Fruit fly (Drosophila melanogaster): Measurements from ENCODE around the gene Keap1.

The Keap1 gene

dm6 chr3R:17065018-17065784 lies 14.5 kb downstream of the Keap1 start (continued):
- TF ChIP-seq GATAe (GFP tag; conservative IDR thresholded peaks at IDR 0.05) (peak; percentile 71), hbn (GFP tag; IDR thresholded peaks at IDR 0.05; ENCODE audit: partially characterized antibody) (peak; percentile 26; the same call in 1 of the 2 replicates), CG6175 (GFP tag; IDR thresholded peaks at IDR 0.05) (peak; percentile 86), vnd (GFP tag; IDR thresholded peaks at IDR 0.05; ENCODE audit: partially characterized antibody) (no peak), dm (GFP tag; optimal IDR thresholded peaks at IDR 0.05) (peak; percentile 78), Side (GFP tag; optimal IDR thresholded peaks at IDR 0.05) (peak; percentile 90), Atf6 (GFP tag; IDR thresholded peaks at IDR 0.05) (peak; percentile 87), CG3065 (GFP tag; optimal IDR thresholded peaks at IDR 0.05) (peak; percentile 86), Dip3 (GFP tag; optimal IDR thresholded peaks at IDR 0.05) (peak; percentile 93), tll (GFP tag; optimal IDR thresholded peaks at IDR 0.05) (no peak), eyg (GFP tag; optimal IDR thresholded peaks at IDR 0.05) (peak; percentile 70), unpg (GFP tag; optimal IDR thresholded peaks at IDR 0.05) (peak; percentile 97), Awh (GFP tag; IDR thresholded peaks at IDR 0.05) (peak; percentile 87), CG7786 (GFP tag; optimal IDR thresholded peaks at IDR 0.05) (peak; percentile 92), CG13296 (GFP tag; optimal IDR thresholded peaks at IDR 0.05) (peak; percentile 89), CG17385 (GFP tag; optimal IDR thresholded peaks at IDR 0.05) (peak; percentile 90), CG31441 (GFP tag; IDR thresholded peaks at IDR 0.05) (peak; percentile 95), CG17328 (GFP tag; IDR thresholded peaks at IDR 0.05) (peak; percentile 79), sqz (GFP tag; optimal IDR thresholded peaks at IDR 0.05) (peak; percentile 93), ewg (GFP tag; optimal IDR thresholded peaks at IDR 0.05) (peak; percentile 85), Dek (tag; optimal IDR thresholded peaks at IDR 0.05) (peak; percentile 85), CG6854 (GFP tag; optimal IDR thresholded peaks at IDR 0.05) (peak; percentile 88), ATbp (GFP tag; optimal IDR thresholded peaks at IDR 0.05) (peak; percentile 93), Doc3 (GFP tag; IDR thresholded peaks at IDR 0.05; ENCODE audit: partially characterized antibody) (no peak), CG32772 (GFP tag; IDR thresholded peaks at IDR 0.05) (peak; percentile 84), CG34376 (GFP tag; optimal IDR thresholded peaks at IDR 0.05) (peak; percentile 94), odd (GFP tag; optimal IDR thresholded peaks at IDR 0.05) (peak; percentile 87), H15 (GFP tag; IDR thresholded peaks at IDR 0.05) (peak; percentile 90), Fer1 (GFP tag; optimal IDR thresholded peaks at IDR 0.05) (peak; percentile 93), CG11723 (GFP tag; optimal IDR thresholded peaks at IDR 0.05) (peak; percentile 88), scrt (GFP tag; optimal IDR thresholded peaks at IDR 0.05) (peak; percentile 91), zfh2 (GFP tag; optimal IDR thresholded peaks at IDR 0.05) (peak; percentile 92), trh (GFP tag; optimal IDR thresholded peaks at IDR 0.05) (peak; percentile 58), tx (GFP tag; optimal IDR thresholded peaks at IDR 0.05) (peak; percentile 85), slbo (GFP tag; IDR thresholded peaks at IDR 0.05) (peak; percentile 88), Trl (optimal IDR thresholded peaks at IDR 0.05) (peak; percentile 71 to 96), Trl (GFP tag; optimal IDR thresholded peaks at IDR 0.05) (peak; percentile 89), her (GFP tag; optimal IDR thresholded peaks at IDR 0.05) (peak; percentile 74), Dbx (GFP tag; IDR thresholded peaks at IDR 0.05) (peak; percentile 73), kah (GFP tag; optimal IDR thresholded peaks at IDR 0.05) (peak; percentile 82), CG10147 (GFP tag; optimal IDR thresholded peaks at IDR 0.05) (peak; percentile 91), CG3407 (GFP tag; optimal IDR thresholded peaks at IDR 0.05) (peak; percentile 84), CG18476 (GFP tag; optimal IDR thresholded peaks at IDR 0.05) (peak; percentile 89), CG11398 (GFP tag; optimal IDR thresholded peaks at IDR 0.05) (peak; percentile 84), sna (GFP tag; IDR thresholded peaks at IDR 0.05; ENCODE audit: partially characterized antibody) (no peak), CG8089 (GFP tag; optimal IDR thresholded peaks at IDR 0.05) (peak; percentile 69), CG16813 (GFP tag; IDR thresholded peaks at IDR 0.05; ENCODE audit: partially characterized antibody) (0 out of 3 replicates have a peak, but pooled peaks have one; percentile 12), CG30403 (GFP tag; optimal IDR thresholded peaks at IDR 0.05) (peak; percentile 96), amos (GFP tag; IDR thresholded peaks at IDR 0.05; ENCODE audit: partially characterized antibody) (no peak; the same call in 1 of the 2 replicates)

Data from whole organism, embryonic.